Fruit fly (Drosophila melanogaster) whole organism, pupa: ENCODE data around the gene alpha-Man-Ia.

ENCODE experiments used
- CG17806 ChIP-seq: fragments of 200-800 bp; sonication (Bioruptor generic); optimal IDR thresholded peaks from 2 replicates; lab custom pipeline; 2018; ENCODE audit warnings: missing biosample characterization, mild to moderate bottlenecking, missing genetic modification characterization, moderate library complexity
- CG8301 ChIP-seq: fragments of 200-800 bp; sonication (Bioruptor generic); optimal IDR thresholded peaks from 2 replicates; lab custom pipeline; 2018; ENCODE audit warnings: missing biosample characterization, mild to moderate bottlenecking, missing genetic modification characterization
- gl ChIP-seq: fragments of 200-800 bp; sonication (Bioruptor generic); optimal IDR thresholded peaks from 2 replicates; lab custom pipeline; 2018; ENCODE audit warnings: missing biosample characterization, mild to moderate bottlenecking, missing genetic modification characterization

DNA sequence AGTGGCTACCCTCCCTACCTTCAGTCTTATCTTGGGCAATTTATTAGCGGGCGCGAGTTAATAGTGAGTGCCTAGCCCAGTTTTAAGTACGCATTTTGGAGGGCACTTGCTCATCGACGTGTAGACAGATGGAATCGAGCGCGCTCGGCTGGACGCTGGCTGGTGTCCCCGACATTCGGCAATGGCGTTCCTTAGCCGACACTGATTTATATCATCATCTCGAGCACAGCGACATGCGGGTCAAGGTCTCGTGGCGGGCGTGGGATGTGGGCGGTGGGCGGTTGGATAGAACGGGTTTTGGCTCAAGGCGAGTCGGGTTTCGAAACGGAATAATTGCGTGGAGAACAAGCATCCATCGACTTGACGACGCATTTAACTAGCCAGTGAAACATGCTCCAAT lies 43.6 kb upstream of the alpha-Man-Ia start:
- TF ChIP-seq CG8301 (no peak), gl (tag; lab: Kevin White, UChicago) (no peak), CG17806 (tag; lab: Kevin White, UChicago) (no peak)
